Fruit fly (Drosophila melanogaster): ENCODE results near the gene CG11756.

Gene CG11756

dm6 chrX:11379139-11379538 lies 31.2 kb downstream of the CG11756 start (continued):
- TF ChIP-seq Vsx1 (GFP tag; optimal IDR thresholded peaks at IDR 0.05) (no peak), CG13424 (tag; optimal IDR thresholded peaks at IDR 0.05) (peak; percentile 63), CG10147 (GFP tag; optimal IDR thresholded peaks at IDR 0.05) (peak; percentile 43), Dek (tag; optimal IDR thresholded peaks at IDR 0.05) (peak; percentile 7), Rx (GFP tag; IDR thresholded peaks at IDR 0.05) (no peak), fd96Cb (tag; optimal IDR thresholded peaks at IDR 0.05) (peak; percentile 37), CG11247 (GFP tag; IDR thresholded peaks at IDR 0.05) (no peak), CG42726 (GFP tag; IDR thresholded peaks at IDR 0.05; ENCODE audit: partially characterized antibody) (no peak), disco-r (GFP tag; optimal IDR thresholded peaks at IDR 0.05) (no peak), CG9797 (GFP tag; optimal IDR thresholded peaks at IDR 0.05) (no peak), Spps (tag; optimal IDR thresholded peaks at IDR 0.05) (no peak), corto (GFP tag; optimal IDR thresholded peaks at IDR 0.05) (no peak), trh (GFP tag; optimal IDR thresholded peaks at IDR 0.05) (no peak), CG3065 (GFP tag; optimal IDR thresholded peaks at IDR 0.05) (no peak), Asciz (GFP tag; optimal IDR thresholded peaks at IDR 0.05) (peak; percentile 15), aop (GFP tag; IDR thresholded peaks at IDR 0.05) (no peak), Ada2b (GFP tag; IDR thresholded peaks at IDR 0.05) (peak; percentile 68), Neu2 (GFP tag; optimal IDR thresholded peaks at IDR 0.05; ENCODE audit: borderline replicate concordance) (no peak), CG34376 (GFP tag; optimal IDR thresholded peaks at IDR 0.05) (no peak), D (optimal IDR thresholded peaks at IDR 0.05) (no peak), D (GFP tag; optimal IDR thresholded peaks at IDR 0.05) (no peak), danr (GFP tag; IDR thresholded peaks at IDR 0.05) (no peak), Hr39 (optimal IDR thresholded peaks at IDR 0.05) (no peak), dmrt99B (tag; optimal IDR thresholded peaks at IDR 0.05) (peak; percentile 68), CG17612 (GFP tag; IDR thresholded peaks at IDR 0.05) (no peak), row (GFP tag; IDR thresholded peaks at IDR 0.05) (peak; percentile 79), CG7839 (tag; optimal IDR thresholded peaks at IDR 0.05) (peak; percentile 68), Side (GFP tag; optimal IDR thresholded peaks at IDR 0.05) (no peak), Lim3 (GFP tag; IDR thresholded peaks at IDR 0.05) (no peak), CG15011 (GFP tag; optimal IDR thresholded peaks at IDR 0.05) (no peak), tup (GFP tag; optimal IDR thresholded peaks at IDR 0.05) (no peak), ato (GFP tag; IDR thresholded peaks at IDR 0.05; ENCODE audit: partially characterized antibody) (no peak), Oli (tag; optimal IDR thresholded peaks at IDR 0.05) (peak; percentile 7), CG9932 (GFP tag; IDR thresholded peaks at IDR 0.05) (peak; percentile 41), CG4282 (GFP tag; optimal IDR thresholded peaks at IDR 0.05) (no peak), ase (GFP tag; IDR thresholded peaks at IDR 0.05) (no peak), gem (tag; optimal IDR thresholded peaks at IDR 0.05) (peak; percentile 55), CG16813 (GFP tag; IDR thresholded peaks at IDR 0.05; ENCODE audit: partially characterized antibody) (no peak), nau (GFP tag; optimal IDR thresholded peaks at IDR 0.05) (no peak), ac (GFP tag; optimal IDR thresholded peaks at IDR 0.05) (no peak), CG7745 (tag; optimal IDR thresholded peaks at IDR 0.05) (no peak), CG18619 (GFP tag; optimal IDR thresholded peaks at IDR 0.05) (peak; percentile 14), wor (GFP tag; IDR thresholded peaks at IDR 0.05) (no peak), hth (optimal IDR thresholded peaks at IDR 0.05) (no peak), tgo (GFP tag; IDR thresholded peaks at IDR 0.05) (peak; percentile 48; the same call in 2 of the 3 replicates), CG12744 (GFP tag; optimal IDR thresholded peaks at IDR 0.05) (no peak), Max (GFP tag; optimal IDR thresholded peaks at IDR 0.05) (no peak), HLH3B (GFP tag; IDR thresholded peaks at IDR 0.05) (peak; percentile 61), CG10209 (GFP tag; optimal IDR thresholded peaks at IDR 0.05) (no peak), zf30C (GFP tag; optimal IDR thresholded peaks at IDR 0.05) (no peak), CG32767 (GFP tag; IDR thresholded peaks at IDR 0.05) (no peak), CG18011 (GFP tag; optimal IDR thresholded peaks at IDR 0.05) (no peak)
